Worm (Caenorhabditis elegans) whole organism, L2 larva: ENCODE data around the gene C52G5.2.

Experiments
- ceh-16 ChIP-seq: fragments of 150-350 bp; optimal IDR thresholded peaks from 2 replicates; lab custom pipeline; 2014; ENCODE audit warnings: missing biosample characterization, missing genetic modification characterization
- crh-2 ChIP-seq: sonication (generic microtip); optimal IDR thresholded peaks from 2 replicates; lab custom pipeline; 2017; ENCODE audit warnings: missing biosample characterization, missing genetic modification characterization
- nhr-12 ChIP-seq: fragments of 150-350 bp; optimal IDR thresholded peaks from 2 replicates; lab custom pipeline; 2014; ENCODE audit warnings: missing biosample characterization, missing genetic modification characterization
- skn-1 ChIP-seq: sonication (generic microtip); optimal IDR thresholded peaks from 2 replicates; lab custom pipeline; 2017; ENCODE audit warnings: missing biosample characterization, missing genetic modification characterization
- unc-62 ChIP-seq: fragments of 150-350 bp; optimal IDR thresholded peaks from 2 replicates; lab custom pipeline; 2014; ENCODE audit warnings: missing biosample characterization, missing genetic modification reagents, missing genetic modification characterization

DNA sequence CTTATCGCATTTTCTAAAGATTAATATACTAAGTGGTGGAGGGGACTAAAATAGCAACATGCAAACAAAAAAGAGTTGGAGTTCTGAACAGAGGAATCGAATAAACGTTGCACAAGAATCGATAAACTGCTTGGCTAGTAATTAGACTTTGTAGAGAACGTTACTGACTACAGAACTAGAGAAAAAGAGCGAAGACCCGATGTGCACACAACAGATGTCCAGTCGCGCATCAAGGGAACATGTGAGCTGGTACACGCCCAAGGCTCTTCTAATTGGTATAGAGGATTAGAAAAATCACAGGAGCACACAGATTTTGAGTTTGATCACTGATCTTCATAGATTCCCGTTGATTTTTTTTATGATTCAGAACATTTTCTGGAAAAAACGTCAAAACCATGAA, 11.0 kb downstream of the C52G5.2 start:
- TF ChIP-seq ceh-16 = no peak
- no peak for TF ChIP-seq crh-2
- no peak for TF ChIP-seq skn-1 (tag; lab: Kevin White, UChicago)
- TF ChIP-seq unc-62 = no peak
- TF ChIP-seq nhr-12 (tag; lab: Kevin White, UChicago) = no peak
